Fruit fly (Drosophila melanogaster) Kc167 (cell line): Measurements from ENCODE around the gene CG46244.

Experiments
- Sin3A ChIP-seq: fragments of >200 bp; optimal IDR thresholded peaks from 2 replicates; lab custom pipeline; 2018; ENCODE audit warnings: missing external identifiers
- psq ChIP-seq: fragments of >200 bp; optimal IDR thresholded peaks from 2 replicates; lab custom pipeline; 2017; ENCODE audit warnings: missing external identifiers
- ttk ChIP-seq: sonication (Bioruptor generic); optimal IDR thresholded peaks from 2 replicates; lab custom pipeline; 2017; ENCODE audit warnings: missing external identifiers

DNA sequence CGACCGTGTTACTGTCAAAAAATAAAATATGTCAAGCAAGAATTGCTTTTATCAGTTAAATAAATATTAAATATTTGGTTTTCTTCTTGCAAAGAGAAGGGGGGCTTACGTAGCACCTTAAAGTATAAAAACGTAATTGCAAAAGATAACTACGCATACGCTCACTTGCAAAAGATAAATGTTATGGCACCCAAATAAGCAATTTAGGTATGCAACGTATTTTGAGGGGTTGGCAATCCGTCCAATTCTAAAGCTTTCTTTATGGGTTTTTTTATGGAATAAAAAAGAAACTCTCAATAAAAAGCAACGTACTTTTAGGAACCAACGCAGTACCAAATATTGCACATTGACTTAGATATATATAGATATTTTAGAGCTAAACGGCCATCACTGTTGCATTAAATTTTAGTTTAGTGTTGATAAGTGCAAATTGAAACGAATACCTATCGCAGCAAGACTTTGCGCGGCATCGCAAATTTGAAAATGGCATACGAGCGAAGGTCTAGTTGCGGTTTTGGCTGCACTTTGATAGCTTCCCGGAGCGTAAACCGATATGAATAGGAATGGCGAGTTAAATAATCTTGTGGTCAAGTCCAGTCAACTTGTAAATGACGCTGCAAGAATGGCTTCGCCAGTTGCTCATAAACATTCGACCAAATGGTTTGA is 41.0 kb upstream of the CG46244 start, which contains the start of gene CG13077:
- TF ChIP-seq psq (lab: Kevin White, UChicago), result no peak
- no peak for TF ChIP-seq Sin3A (lab: Kevin White, UChicago)
- TF ChIP-seq ttk, result no peak
